Worm (Caenorhabditis elegans) whole organism, L4 larva: ENCODE data around the gene dhs-7.

ENCODE experiments used
- F10B5.3 ChIP-seq: sonication (generic microtip); optimal IDR thresholded peaks from 2 replicates; lab custom pipeline; 2016; ENCODE audit warnings: mild to moderate bottlenecking, missing genetic modification characterization, missing compliant biosample characterization
- T20F7.1 ChIP-seq: fragments of 200-800 bp; sonication (Bioruptor generic); optimal IDR thresholded peaks from 2 replicates; lab custom pipeline; 2018; ENCODE audit warnings: mild to moderate bottlenecking, missing genetic modification characterization, missing compliant biosample characterization
- aha-1 ChIP-seq: fragments of 150-350 bp; peaks from one replicate; lab custom pipeline; 2014; ENCODE audit warnings: missing biosample characterization, missing genetic modification characterization
- ceh-44 ChIP-seq: fragments of 200-800 bp; sonication (Bioruptor generic); IDR thresholded peaks from 2 replicates; pipeline ENCODE4 v1.3.6; 2022; ENCODE audit warnings: missing genetic modification reagents, missing genetic modification characterization, missing compliant biosample characterization
- daf-16 ChIP-seq, 3 experiments: sonication (generic microtip); optimal IDR thresholded peaks; 2 replicates each; lab custom pipeline; 2016 to 2017; ENCODE audit warnings: missing genetic modification characterization in 3 of 3, missing genetic modification reagents in 3 of 3, mild to moderate bottlenecking in 2 of 3, missing compliant biosample characterization in 2 of 3, missing biosample characterization in 1 of 3, moderate library complexity in 1 of 3
- dmd-6 ChIP-seq: fragments of 200-800 bp; sonication (Bioruptor generic); IDR thresholded peaks from 2 replicates; pipeline ENCODE4 v1.3.6; 2022; ENCODE audit warnings: missing genetic modification reagents, missing genetic modification characterization, missing compliant biosample characterization
- dve-1 ChIP-seq: sonication (generic microtip); optimal IDR thresholded peaks from 2 replicates; lab custom pipeline; 2017; ENCODE audit warnings: antibody characterized with exemption, mild to moderate bottlenecking, missing genetic modification characterization, missing compliant biosample characterization; ENCODE audit not compliant: insufficient read depth
- hif-1 ChIP-seq, 2 experiments: sonication (generic microtip); optimal IDR thresholded peaks; 2 replicates each; lab custom pipeline; 2016 to 2017; ENCODE audit warnings: missing compliant biosample characterization in 2 of 2, missing genetic modification characterization in 2 of 2, missing genetic modification reagents in 2 of 2, missing genotype in 2 of 2, mild to moderate bottlenecking in 1 of 2
- hlh-11 ChIP-seq: fragments of 200-800 bp; sonication (Bioruptor generic); optimal IDR thresholded peaks from 2 replicates; lab custom pipeline; 2018; ENCODE audit warnings: mild to moderate bottlenecking, missing genetic modification characterization, missing compliant biosample characterization
- lir-3 ChIP-seq: sonication (generic microtip); optimal IDR thresholded peaks from 2 replicates; lab custom pipeline; 2016; ENCODE audit warnings: mild to moderate bottlenecking, missing genetic modification characterization, missing compliant biosample characterization
- lsy-2 ChIP-seq, 2 experiments: fragments of 150-350 bp in 1 of 2; sonication (generic microtip) in 1 of 2; optimal IDR thresholded peaks; 2 replicates each; lab custom pipeline; 2014 to 2017; ENCODE audit warnings: missing biosample characterization in 2 of 2, missing genetic modification characterization in 2 of 2
- mdl-1 ChIP-seq, 2 experiments: fragments of 150-350 bp in 1 of 2; sonication (generic microtip) in 1 of 2; optimal IDR thresholded peaks; 2 replicates each; lab custom pipeline; 2014 to 2017; ENCODE audit warnings: missing biosample characterization in 2 of 2, missing genetic modification characterization in 2 of 2
- mep-1 ChIP-seq: fragments of 150-350 bp; sonication (generic microtip); optimal IDR thresholded peaks from 3 replicates; lab custom pipeline; 2014; ENCODE audit warnings: missing biosample characterization, missing genetic modification characterization
- mes-2 ChIP-seq: sonication (generic microtip); optimal IDR thresholded peaks from 2 replicates; lab custom pipeline; 2016; ENCODE audit warnings: missing genotype, mild to moderate bottlenecking, missing genetic modification characterization, missing compliant biosample characterization; ENCODE audit not compliant: poor library complexity, severe bottlenecking
- mxl-2 ChIP-seq: fragments of 200-800 bp; sonication (Bioruptor generic); conservative IDR thresholded peaks from 2 replicates; pipeline ENCODE4 v1.3.6; 2022; ENCODE audit warnings: missing genetic modification reagents, missing genetic modification characterization, missing compliant biosample characterization
- mxl-3 ChIP-seq: fragments of 200-800 bp; sonication (Bioruptor generic); optimal IDR thresholded peaks from 2 replicates; lab custom pipeline; 2018; ENCODE audit warnings: mild to moderate bottlenecking, missing genetic modification characterization, missing compliant biosample characterization
- nhr-102 ChIP-seq: sonication (generic microtip); optimal IDR thresholded peaks from 2 replicates; lab custom pipeline; 2016; ENCODE audit warnings: mild to moderate bottlenecking, missing genetic modification characterization, moderate library complexity, missing compliant biosample characterization
- nhr-111 ChIP-seq: fragments of 200-800 bp; sonication (Bioruptor generic); optimal IDR thresholded peaks from 2 replicates; lab custom pipeline; 2018; ENCODE audit warnings: mild to moderate bottlenecking, missing genetic modification characterization, missing compliant biosample characterization
- nhr-237 ChIP-seq: sonication (generic microtip); optimal IDR thresholded peaks from 2 replicates; lab custom pipeline; 2017; ENCODE audit warnings: missing biosample characterization, missing genetic modification characterization
- nhr-25 ChIP-seq: sonication (generic microtip); optimal IDR thresholded peaks from 2 replicates; lab custom pipeline; 2017; ENCODE audit warnings: missing genetic modification characterization, mild to moderate bottlenecking, missing compliant biosample characterization, antibody characterized with exemption, moderate library complexity, borderline replicate concordance; ENCODE audit not compliant: insufficient read depth
- nhr-28 ChIP-seq: fragments of 150-350 bp; optimal IDR thresholded peaks from 2 replicates; lab custom pipeline; 2014; ENCODE audit warnings: missing biosample characterization, missing genetic modification characterization
- nhr-42 ChIP-seq: fragments of 200-800 bp; sonication (Bioruptor generic); IDR thresholded peaks from 2 replicates; pipeline ENCODE4 v1.3.6; 2022; ENCODE audit warnings: missing genetic modification characterization, missing compliant biosample characterization
- nhr-48 ChIP-seq: sonication (generic microtip); optimal IDR thresholded peaks from 2 replicates; lab custom pipeline; 2016; ENCODE audit warnings: mild to moderate bottlenecking, missing genetic modification characterization, missing compliant biosample characterization
- nhr-6 ChIP-seq: fragments of 150-350 bp; optimal IDR thresholded peaks from 2 replicates; lab custom pipeline; 2014; ENCODE audit warnings: missing biosample characterization, missing genetic modification characterization
- nhr-77 ChIP-seq: fragments of 150-350 bp; optimal IDR thresholded peaks from 2 replicates; lab custom pipeline; 2014; ENCODE audit warnings: missing biosample characterization, missing genetic modification characterization
- pha-4 ChIP-seq, 2 experiments: fragments of 150-350 bp in 1 of 2; fragments of 200-800 bp in 1 of 2; sonication (Bioruptor generic) in 1 of 2; IDR thresholded peaks in 1 of 2; optimal IDR thresholded peaks in 1 of 2; 2 replicates each; pipeline versions ENCODE4 v1.3.6 to Lab custom; 2014 to 2022; ENCODE audit warnings: missing genetic modification characterization in 2 of 2, missing genetic modification reagents in 2 of 2, missing biosample characterization in 1 of 2, missing compliant biosample characterization in 1 of 2
- pqm-1 ChIP-seq: sonication (generic microtip); optimal IDR thresholded peaks from 2 replicates; lab custom pipeline; 2017; ENCODE audit warnings: missing biosample characterization, missing genetic modification characterization
- snpc-1.2 ChIP-seq: fragments of 200-800 bp; sonication (Bioruptor generic); IDR thresholded peaks from 2 replicates; pipeline ENCODE4 v1.3.6; 2022; ENCODE audit warnings: missing genetic modification reagents, missing genetic modification characterization, missing compliant biosample characterization
- snpc-4 ChIP-seq: fragments of 150-350 bp; optimal IDR thresholded peaks from 2 replicates; lab custom pipeline; 2014; ENCODE audit warnings: missing biosample characterization, missing genetic modification characterization
- tra-1 ChIP-seq: fragments of 200-800 bp; sonication (Bioruptor generic); IDR thresholded peaks from 2 replicates; pipeline ENCODE4 v1.3.6; 2022; ENCODE audit warnings: missing genetic modification reagents, missing genetic modification characterization, missing compliant biosample characterization
- unc-130 ChIP-seq: sonication (generic microtip); optimal IDR thresholded peaks from 2 replicates; lab custom pipeline; 2016; ENCODE audit warnings: missing genetic modification reagents, missing genetic modification characterization, missing compliant biosample characterization
- unc-62 ChIP-seq, 3 experiments: fragments of 150-350 bp in 1 of 3; sonication (generic microtip); optimal IDR thresholded peaks in 2 of 3; peaks in 1 of 3; 1 replicate in 1 of 3; 2 replicates in 2 of 3; lab custom pipeline; 2014 to 2017; ENCODE audit warnings: missing biosample characterization in 3 of 3, missing genetic modification characterization in 3 of 3, missing genetic modification reagents in 3 of 3, missing genotype in 1 of 3
- ztf-11 ChIP-seq: fragments of 150-350 bp; optimal IDR thresholded peaks from 2 replicates; lab custom pipeline; 2014; ENCODE audit warnings: missing biosample characterization, missing genetic modification characterization

The dhs-7 gene

DNA sequence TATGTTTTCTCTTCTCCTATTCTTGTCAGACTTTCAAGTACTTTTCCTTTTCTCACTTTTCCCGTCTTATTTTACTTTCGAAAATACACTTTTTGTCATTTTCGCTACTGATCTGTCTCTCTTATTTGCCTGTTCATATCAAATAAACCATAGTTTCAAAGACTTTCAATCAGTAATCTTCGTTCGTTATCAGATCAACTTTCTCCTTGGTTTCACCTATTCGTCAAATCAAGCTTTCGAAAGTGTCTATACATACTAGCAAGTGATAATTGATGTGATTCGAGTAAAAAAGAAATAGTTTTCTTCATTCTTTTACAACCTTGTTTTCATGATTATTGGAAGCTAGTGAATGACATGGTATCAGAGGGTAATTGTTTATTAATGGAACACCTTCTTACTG lies 34.5 kb upstream of the dhs-7 start (continued):
- TF ChIP-seq unc-130 (GFP tag; lab: Kevin White, UChicago): no peak
- no peak for TF ChIP-seq mxl-2 (GFP tag; lab: Robert Waterston, UW)
- TF ChIP-seq nhr-6 (tag; lab: Kevin White, UChicago): no peak
- no peak for TF ChIP-seq snpc-1.2 (GFP tag; lab: Robert Waterston, UW)
- TF ChIP-seq, all 104 proteins: peak for 0

DNA sequence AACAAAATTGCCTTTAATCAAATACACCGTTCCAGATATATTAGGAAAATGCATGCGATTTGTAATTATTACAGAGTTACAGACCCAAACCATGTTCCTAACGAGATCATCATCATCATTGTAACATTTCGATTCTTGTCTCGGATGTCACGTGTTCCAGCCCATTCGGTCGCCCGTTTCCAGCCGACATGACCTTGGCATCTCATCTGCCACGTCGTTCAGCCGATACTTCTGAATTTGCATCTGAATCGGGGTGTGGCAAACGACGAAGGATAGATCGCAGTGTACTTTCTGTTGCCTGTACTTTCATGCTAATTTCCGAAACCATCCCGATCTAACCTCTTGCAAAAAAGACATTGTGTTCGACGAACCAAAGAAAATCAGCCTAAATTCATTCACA lies 31.4 kb upstream of the dhs-7 start:
- TF ChIP-seq aha-1 (peak; percentile 94), T20F7.1 (no peak), nhr-237 (no peak), F10B5.3 (tag; lab: Kevin White, UChicago) (no peak), unc-62 (GFP tag; optimal IDR thresholded peaks at IDR 0.05 in 1 of 2; lab: Kevin White, UChicago) (peak in 1 of 2 experiments; percentile 68), unc-62 (tag; optimal IDR thresholded peaks at IDR 0.05; lab: Kevin White, UChicago) (no peak), nhr-102 (tag; lab: Kevin White, UChicago) (no peak), ceh-44 (GFP tag; lab: Robert Waterston, UW) (no peak), nhr-25 (tag; lab: Kevin White, UChicago) (no peak)

DNA sequence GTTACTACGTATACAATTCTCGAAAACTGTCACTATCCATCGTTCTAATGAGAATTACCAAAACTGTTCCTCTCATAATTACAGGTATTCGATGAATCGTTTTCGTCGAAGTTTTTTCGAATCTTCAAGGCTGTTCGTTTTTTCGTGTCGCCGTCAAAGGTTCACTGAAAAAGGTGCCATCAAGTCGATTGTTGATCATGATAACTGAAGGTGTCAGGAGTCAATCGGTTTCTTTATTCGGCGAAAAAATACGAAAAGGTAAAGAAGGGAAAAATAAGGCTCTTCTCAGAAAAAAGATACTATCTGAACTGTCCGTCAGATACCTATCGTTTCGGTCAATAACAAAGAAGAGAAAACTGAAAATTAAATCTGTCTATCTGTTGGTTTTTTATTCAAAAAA lies 30.5 kb upstream of the dhs-7 start:
- TF ChIP-seq unc-62 (GFP tag; optimal IDR thresholded peaks at IDR 0.05 in 1 of 2; lab: Kevin White, UChicago): peak in 1 of 2 experiments; percentile 63
- no peak for TF ChIP-seq unc-62 (tag; optimal IDR thresholded peaks at IDR 0.05; lab: Kevin White, UChicago)
- no peak for TF ChIP-seq ztf-11 (tag; lab: Kevin White, UChicago)
- TF ChIP-seq, all 104 proteins: peak for 1

DNA sequence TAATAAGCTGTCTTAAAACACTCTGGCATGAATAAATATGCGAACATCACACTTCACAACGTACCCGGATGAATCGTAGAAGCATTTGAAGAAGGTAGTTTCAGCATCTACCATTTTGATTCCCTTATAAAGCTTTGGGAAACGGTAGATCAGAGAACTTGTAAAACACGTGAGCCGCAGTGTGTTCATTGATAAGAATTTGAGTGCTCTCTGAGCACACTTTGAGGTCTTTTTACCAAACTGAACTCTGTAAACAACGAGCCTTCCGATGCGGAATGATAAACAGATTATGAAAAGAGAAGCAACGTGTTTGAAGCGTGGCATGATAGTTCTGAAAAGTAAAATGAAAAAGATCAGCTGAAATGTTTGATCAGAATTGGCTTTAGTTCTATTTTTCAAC lies 30.0 kb upstream of the dhs-7 start, which contains the start of gene aqp-1:
TSS of gene aqp-1 (minus strand) at position 102 of the 400 bp plus-strand sequence.
- TF ChIP-seq mep-1 (tag; lab: Kevin White, UChicago) (no peak), mxl-3 (peak; percentile 52), mdl-1 (tag; optimal IDR thresholded peaks at IDR 0.05; lab: Kevin White, UChicago) (peak in 1 of 2 experiments; percentile 34), pha-4 (GFP tag; IDR thresholded peaks at IDR 0.05; lab: Robert Waterston, UW) (no peak), pha-4 (tag; optimal IDR thresholded peaks at IDR 0.05; lab: Kevin White, UChicago) (peak; percentile 6), nhr-42 (GFP tag; lab: Robert Waterston, UW) (0 out of 2 replicates have a peak, but pooled peaks have one; percentile 19), hlh-11 (tag; lab: Kevin White, UChicago) (peak; percentile 81), nhr-48 (peak; percentile 80), nhr-28 (tag; lab: Kevin White, UChicago) (peak; percentile 57), tra-1 (GFP tag; lab: Robert Waterston, UW) (peak; percentile 52; the same call in 1 of the 2 replicates), pqm-1 (peak; percentile 47), dve-1 (tag; lab: Kevin White, UChicago) (peak; percentile 74), hif-1 (tag; optimal IDR thresholded peaks at IDR 0.05; lab: Kevin White, UChicago) (no peak), lsy-2 (tag; optimal IDR thresholded peaks at IDR 0.05; lab: Kevin White, UChicago) (peak; percentile 19), dmd-6 (GFP tag; lab: Robert Waterston, UW) (peak; percentile 91), daf-16 (GFP tag; optimal IDR thresholded peaks at IDR 0.05; lab: Kevin White, UChicago) (peak in 1 of 2 experiments; percentile 67), daf-16 (tag; optimal IDR thresholded peaks at IDR 0.05; lab: Kevin White, UChicago) (peak; percentile 99), nhr-77 (peak; percentile 45), ztf-11 (tag; lab: Kevin White, UChicago) (no peak), snpc-4 (tag; lab: Kevin White, UChicago) (no peak)

DNA sequence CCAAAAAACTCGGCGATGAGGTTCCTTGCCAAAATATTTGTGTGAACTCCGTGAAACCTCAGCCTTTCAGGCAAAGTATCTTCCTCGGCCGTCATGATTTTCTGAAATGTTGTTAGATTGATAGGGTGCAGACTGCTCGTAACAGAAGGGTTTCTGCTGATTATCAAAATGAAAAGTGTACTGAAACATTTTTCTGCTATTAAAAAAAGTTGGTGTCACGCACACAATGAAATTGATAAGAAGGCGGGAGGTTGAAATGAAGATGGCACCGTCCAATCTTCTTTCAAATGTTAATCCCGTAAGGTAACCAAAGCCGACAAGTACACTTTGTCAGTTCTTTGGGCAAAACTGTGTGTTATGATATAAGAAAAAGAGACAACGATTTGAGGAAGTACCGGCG lies 28.7 kb upstream of the dhs-7 start:
- TF ChIP-seq lir-3 (tag; lab: Kevin White, UChicago) (no peak), hlh-11 (tag; lab: Kevin White, UChicago) (peak; percentile 53), daf-16 (GFP tag; optimal IDR thresholded peaks at IDR 0.05; lab: Kevin White, UChicago) (no peak), daf-16 (tag; optimal IDR thresholded peaks at IDR 0.05; lab: Kevin White, UChicago) (peak; percentile 39), nhr-28 (tag; lab: Kevin White, UChicago) (peak; percentile 28), mes-2 (peak; percentile 26), tra-1 (GFP tag; lab: Robert Waterston, UW) (0 out of 2 replicates have a peak, but pooled peaks have one; percentile 39), dve-1 (tag; lab: Kevin White, UChicago) (peak; percentile 2), nhr-111 (GFP tag; lab: Kevin White, UChicago) (no peak), dmd-6 (GFP tag; lab: Robert Waterston, UW) (peak; percentile 78), pqm-1 (peak; percentile 1)
